Fruit fly (Drosophila melanogaster) S2 (cell line): Measurements from ENCODE around the gene sls.

ENCODE experiments used
- CG8478 ChIP-seq: fragments of >200 bp; optimal IDR thresholded peaks from 2 replicates; lab custom pipeline; 2018
- CTCF ChIP-seq, 2 experiments: fragments of >200 bp; optimal IDR thresholded peaks; 2 replicates each; lab custom pipeline; 2018

dm6 chr3L:2162623-2163022 is 47.2 kb upstream of the sls start:
- TF ChIP-seq CG8478 (lab: Kevin White, UChicago), result no peak
- no peak for TF ChIP-seq CTCF (optimal IDR thresholded peaks at IDR 0.05; lab: Kevin White, UChicago)
